Worm (Caenorhabditis elegans) whole organism, L3 larva: ENCODE measurements around the gene srlf-26.

ENCODE experiments used
- daf-12 ChIP-seq: fragments of 150-350 bp; optimal IDR thresholded peaks from 2 replicates; lab custom pipeline; 2014; ENCODE audit warnings: missing biosample characterization, missing genetic modification reagents, missing genetic modification characterization
- fos-1 ChIP-seq: fragments of 150-350 bp; optimal IDR thresholded peaks from 2 replicates; lab custom pipeline; 2014; ENCODE audit warnings: missing biosample characterization, missing genetic modification characterization
- nfya-1 ChIP-seq: sonication (generic microtip); optimal IDR thresholded peaks from 2 replicates; lab custom pipeline; 2017; ENCODE audit warnings: missing genetic modification characterization, mild to moderate bottlenecking, missing compliant biosample characterization, antibody characterized with exemption, moderate library complexity; ENCODE audit not compliant: insufficient read depth
- nhr-237 ChIP-seq: fragments of 150-350 bp; optimal IDR thresholded peaks from 2 replicates; lab custom pipeline; 2014; ENCODE audit warnings: missing biosample characterization, missing genetic modification characterization
- nhr-25 ChIP-seq: sonication (generic microtip); optimal IDR thresholded peaks from 2 replicates; lab custom pipeline; 2017; ENCODE audit warnings: missing biosample characterization, missing genetic modification characterization
- nhr-28 ChIP-seq: fragments of 150-350 bp; optimal IDR thresholded peaks from 2 replicates; lab custom pipeline; 2014; ENCODE audit warnings: missing biosample characterization, missing genetic modification characterization
- pqm-1 ChIP-seq: fragments of 150-350 bp; optimal IDR thresholded peaks from 2 replicates; lab custom pipeline; 2017; ENCODE audit warnings: missing biosample characterization, missing genetic modification characterization, inconsistent platforms
- tbx-2 ChIP-seq: sonication (generic microtip); optimal IDR thresholded peaks from 2 replicates; lab custom pipeline; 2016; ENCODE audit warnings: mild to moderate bottlenecking, missing genetic modification characterization, missing compliant biosample characterization
- unc-39 ChIP-seq: sonication (generic microtip); optimal IDR thresholded peaks from 4 replicates; lab custom pipeline; 2017; ENCODE audit warnings: missing biosample characterization, missing genetic modification characterization
- zag-1 ChIP-seq: fragments of 150-350 bp; optimal IDR thresholded peaks from 2 replicates; lab custom pipeline; 2014; ENCODE audit warnings: missing biosample characterization, missing genetic modification characterization

DNA sequence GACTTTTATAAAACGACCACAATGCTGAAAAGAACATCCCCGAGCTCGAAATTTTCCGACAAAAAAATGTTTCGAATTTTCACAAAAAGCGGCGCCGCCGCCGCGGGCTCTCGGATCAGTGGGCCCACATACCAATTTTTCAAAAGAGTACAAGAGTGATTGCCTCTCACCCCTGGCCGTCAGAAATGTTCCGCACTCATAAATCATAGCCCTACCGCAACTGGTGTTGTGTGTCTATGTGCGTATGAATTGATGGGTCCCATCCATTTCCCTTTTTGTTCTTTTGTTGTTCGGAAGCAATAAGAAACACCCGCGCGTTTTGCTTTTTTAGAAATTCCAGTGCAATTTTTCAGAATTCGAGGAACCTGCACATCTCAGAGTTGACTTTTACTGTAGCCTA is 15.9 kb downstream of the srlf-26 start:
- TF ChIP-seq nhr-237 (tag; lab: Kevin White, UChicago) (no peak), tbx-2 (tag; lab: Kevin White, UChicago) (no peak), pqm-1 (tag; lab: Kevin White, UChicago) (no peak), nhr-28 (tag; lab: Kevin White, UChicago) (no peak), fos-1 (tag; lab: Kevin White, UChicago) (no peak), nfya-1 (tag; lab: Kevin White, UChicago) (peak; percentile 37), zag-1 (tag; lab: Kevin White, UChicago) (no peak), daf-12 (tag; lab: Kevin White, UChicago) (no peak), nhr-25 (tag; lab: Kevin White, UChicago) (no peak), unc-39 (tag; lab: Kevin White, UChicago) (no peak)
